Worm (Caenorhabditis elegans) whole organism, L4 larva: ENCODE data around the gene sqt-1.

Experiments used
- ceh-62 ChIP-seq: sonication (generic microtip); optimal IDR thresholded peaks from 2 replicates; lab custom pipeline; 2017; ENCODE audit warnings: missing biosample characterization, missing genetic modification characterization
- ceh-82 ChIP-seq: sonication (generic microtip); optimal IDR thresholded peaks from 2 replicates; lab custom pipeline; 2017; ENCODE audit warnings: missing biosample characterization, missing genetic modification characterization
- lin-15B ChIP-seq: fragments of 150-350 bp; sonication (generic microtip); optimal IDR thresholded peaks from 3 replicates; lab custom pipeline; 2014; ENCODE audit warnings: missing biosample characterization, missing genetic modification characterization
- lir-3 ChIP-seq: sonication (generic microtip); optimal IDR thresholded peaks from 2 replicates; lab custom pipeline; 2016; ENCODE audit warnings: mild to moderate bottlenecking, missing genetic modification characterization, missing compliant biosample characterization
- nhr-237 ChIP-seq: sonication (generic microtip); optimal IDR thresholded peaks from 2 replicates; lab custom pipeline; 2017; ENCODE audit warnings: missing biosample characterization, missing genetic modification characterization

DNA sequence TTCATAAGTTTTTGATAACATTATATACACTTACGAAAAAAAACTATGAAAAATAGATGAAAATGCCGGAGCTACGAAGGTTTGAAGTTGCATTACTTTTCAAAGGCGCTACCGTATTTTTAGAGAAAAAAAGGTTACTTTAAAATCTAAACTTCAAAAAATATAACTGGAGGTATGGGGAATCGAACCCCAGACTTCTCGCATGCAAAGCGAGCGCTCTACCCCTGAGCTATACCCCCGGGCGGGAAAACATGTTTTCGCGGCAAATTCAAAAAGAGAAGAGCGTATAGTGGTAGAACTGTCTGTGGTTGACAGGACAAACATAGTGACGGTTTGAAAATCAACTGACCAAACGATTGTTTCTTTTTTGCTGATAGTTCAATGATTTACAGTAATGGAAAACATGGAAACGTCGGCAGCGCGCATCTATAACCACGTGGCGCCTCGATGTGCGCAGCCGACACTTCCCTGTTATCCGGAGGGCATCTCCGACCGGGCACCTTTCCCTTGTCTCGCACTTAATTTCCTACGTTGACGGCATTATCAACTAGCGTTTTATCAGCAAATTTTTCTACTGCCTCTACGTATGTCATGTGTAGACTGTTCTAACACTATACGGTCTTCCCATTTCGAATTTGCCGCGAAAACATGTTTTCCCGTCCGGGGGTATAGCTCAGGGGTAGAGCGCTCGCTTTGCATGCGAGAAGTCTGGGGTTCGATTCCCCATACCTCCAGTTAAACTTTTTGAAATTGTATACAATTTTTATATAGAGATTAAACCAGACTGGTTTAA lies 3.6 kb downstream of the sqt-1 start:
- TF ChIP-seq ceh-62 (tag; lab: Kevin White, UChicago) (no peak), lin-15B (tag; lab: Kevin White, UChicago) (no peak), ceh-82 (tag; lab: Kevin White, UChicago) (no peak), nhr-237 (tag; lab: Kevin White, UChicago) (no peak), lir-3 (tag; lab: Kevin White, UChicago) (no peak)
